Worm (Caenorhabditis elegans) whole organism, L4 larva: ENCODE measurements around the gene T03F7.7.

Experiments used
- Y5F2A.4 ChIP-seq: fragments of 200-800 bp; sonication (Bioruptor generic); optimal IDR thresholded peaks from 2 replicates; lab custom pipeline; 2018; ENCODE audit warnings: mild to moderate bottlenecking, missing genetic modification characterization, missing compliant biosample characterization
- lin-13 ChIP-seq: fragments of 150-350 bp; optimal IDR thresholded peaks from 2 replicates; lab custom pipeline; 2014; ENCODE audit warnings: missing biosample characterization, missing genetic modification reagents, missing genetic modification characterization
- lin-15B ChIP-seq: fragments of 150-350 bp; sonication (generic microtip); optimal IDR thresholded peaks from 3 replicates; lab custom pipeline; 2014; ENCODE audit warnings: missing biosample characterization, missing genetic modification characterization
- lin-39 ChIP-seq: fragments of 150-350 bp; optimal IDR thresholded peaks from 2 replicates; lab custom pipeline; 2014; ENCODE audit warnings: missing biosample characterization, missing genetic modification reagents, missing genetic modification characterization
- skn-1 ChIP-seq: fragments of 150-350 bp; optimal IDR thresholded peaks from 2 replicates; lab custom pipeline; 2014; ENCODE audit warnings: missing biosample characterization, missing genetic modification characterization
- tra-1 ChIP-seq: fragments of 200-800 bp; sonication (Bioruptor generic); IDR thresholded peaks from 2 replicates; pipeline ENCODE4 v1.3.6; 2022; ENCODE audit warnings: missing genetic modification reagents, missing genetic modification characterization, missing compliant biosample characterization
- unc-130 ChIP-seq: sonication (generic microtip); optimal IDR thresholded peaks from 2 replicates; lab custom pipeline; 2016; ENCODE audit warnings: missing genetic modification reagents, missing genetic modification characterization, missing compliant biosample characterization

- TF ChIP-seq lin-39 (no peak), lin-15B (tag; lab: Kevin White, UChicago) (no peak), lin-13 (GFP tag; lab: Kevin White, UChicago) (no peak), Y5F2A.4 (GFP tag; lab: Kevin White, UChicago) (no peak), unc-130 (no peak), skn-1 (no peak), tra-1 (GFP tag; lab: Robert Waterston, UW) (no peak)
Measured at ce11 chrV:11290888-11291287, 20.3 kb upstream of the T03F7.7 start, which contains the start of gene C03E10.1.
